Fruit fly (Drosophila melanogaster) whole organism, embryonic: ENCODE results near the gene bys.

Source experiments
- Bteb2 ChIP-seq: fragments of 200-800 bp; sonication (Bioruptor generic); optimal IDR thresholded peaks from 2 replicates; lab custom pipeline; 2016; ENCODE audit warnings: missing biosample characterization, missing genetic modification characterization
- CG10147 ChIP-seq: fragments of 200-800 bp; sonication (Bioruptor generic); optimal IDR thresholded peaks from 2 replicates; lab custom pipeline; 2019; ENCODE audit warnings: missing biosample characterization, mild to moderate bottlenecking, missing genetic modification characterization, moderate library complexity
- CG10654 ChIP-seq: fragments of 200-800 bp; sonication (Bioruptor generic); optimal IDR thresholded peaks from 2 replicates; lab custom pipeline; 2016; ENCODE audit warnings: missing biosample characterization, missing genetic modification characterization
- CG11085 ChIP-seq: fragments of 200-800 bp; sonication (Bioruptor generic); IDR thresholded peaks from 2 replicates; pipeline ENCODE4 v1.3.6; 2022; ENCODE audit warnings: missing biosample characterization, missing genetic modification characterization
- CG12236 ChIP-seq: fragments of 200-800 bp; sonication (Bioruptor generic); optimal IDR thresholded peaks from 2 replicates; lab custom pipeline; 2016; ENCODE audit warnings: missing biosample characterization, missing genetic modification characterization
- CG12299 ChIP-seq: fragments of 200-800 bp; sonication (Bioruptor generic); optimal IDR thresholded peaks from 2 replicates; lab custom pipeline; 2018; ENCODE audit warnings: missing biosample characterization, mild to moderate bottlenecking, missing genetic modification characterization
- CG13424 ChIP-seq: fragments of 200-800 bp; sonication (Bioruptor generic); optimal IDR thresholded peaks from 2 replicates; lab custom pipeline; 2019; ENCODE audit warnings: missing biosample characterization, mild to moderate bottlenecking, missing genetic modification characterization, moderate library complexity
- CG14860 ChIP-seq: fragments of 200-800 bp; sonication (Bioruptor generic); IDR thresholded peaks from 3 replicates; pipeline ENCODE4 v1.3.6; 2022; ENCODE audit warnings: missing biosample characterization, missing genetic modification characterization; ENCODE audit not compliant: partially characterized antibody
- CG16815 ChIP-seq: fragments of 200-800 bp; sonication (Bioruptor generic); optimal IDR thresholded peaks from 3 replicates; lab custom pipeline; 2017; ENCODE audit warnings: missing biosample characterization, mild to moderate bottlenecking, missing genetic modification characterization
- CG17328 ChIP-seq: fragments of 200-800 bp; sonication (Bioruptor generic); IDR thresholded peaks from 2 replicates; pipeline ENCODE4 v1.3.6; 2022; ENCODE audit warnings: missing biosample characterization, missing genetic modification characterization
- CG17802 ChIP-seq: fragments of 200-800 bp; sonication (Bioruptor generic); optimal IDR thresholded peaks from 2 replicates; lab custom pipeline; 2018; ENCODE audit warnings: missing biosample characterization, mild to moderate bottlenecking, missing genetic modification characterization, moderate library complexity
- CG18011 ChIP-seq: fragments of 200-800 bp; sonication (Bioruptor generic); optimal IDR thresholded peaks from 2 replicates; lab custom pipeline; 2017; ENCODE audit warnings: missing biosample characterization, missing genetic modification characterization, mild to moderate bottlenecking, moderate library complexity, missing genotype
- CG18476 ChIP-seq: fragments of 200-800 bp; sonication (Bioruptor generic); optimal IDR thresholded peaks from 2 replicates; lab custom pipeline; 2016; ENCODE audit warnings: missing biosample characterization, mild to moderate bottlenecking, missing genetic modification characterization
- CG18599 ChIP-seq: fragments of 200-800 bp; sonication (Bioruptor generic); optimal IDR thresholded peaks from 3 replicates; lab custom pipeline; 2017; ENCODE audit warnings: missing biosample characterization, missing genetic modification characterization, mild to moderate bottlenecking, moderate library complexity, missing genetic modification reagents
- CG18619 ChIP-seq: fragments of 200-800 bp; sonication (Bioruptor generic); optimal IDR thresholded peaks from 3 replicates; lab custom pipeline; 2017; ENCODE audit warnings: missing biosample characterization, mild to moderate bottlenecking, missing genetic modification characterization
- CG30020 ChIP-seq: fragments of 200-800 bp; optimal IDR thresholded peaks from 2 replicates; lab custom pipeline; 2019; ENCODE audit warnings: missing biosample characterization, mild to moderate bottlenecking, missing genetic modification characterization, moderate library complexity
- CG31224 ChIP-seq: fragments of 200-800 bp; sonication (Bioruptor generic); IDR thresholded peaks from 2 replicates; pipeline ENCODE4 v1.3.6; 2022; ENCODE audit warnings: missing biosample characterization, missing genetic modification characterization
- CG31365 ChIP-seq: fragments of 200-800 bp; sonication (Bioruptor generic); optimal IDR thresholded peaks from 2 replicates; lab custom pipeline; 2018; ENCODE audit warnings: missing biosample characterization, mild to moderate bottlenecking, missing genetic modification characterization
- CG34422 ChIP-seq: fragments of 200-800 bp; sonication (Bioruptor generic); IDR thresholded peaks from 3 replicates; pipeline ENCODE4 v1.3.6; 2022; ENCODE audit warnings: missing biosample characterization, missing genetic modification characterization
- CG4328 ChIP-seq: fragments of 200-800 bp; sonication (Bioruptor generic); optimal IDR thresholded peaks from 3 replicates; lab custom pipeline; 2017; ENCODE audit warnings: missing biosample characterization, missing genetic modification reagents, missing genetic modification characterization
- CG4424 ChIP-seq: fragments of 200-800 bp; sonication (Bioruptor generic); optimal IDR thresholded peaks from 3 replicates; lab custom pipeline; 2016; ENCODE audit warnings: missing biosample characterization, missing genetic modification characterization
- CG4820 ChIP-seq: fragments of 200-800 bp; sonication (Bioruptor generic); optimal IDR thresholded peaks from 3 replicates; lab custom pipeline; 2016; ENCODE audit warnings: missing biosample characterization, missing genetic modification characterization
- CG5953 ChIP-seq: fragments of 200-800 bp; sonication (Bioruptor generic); IDR thresholded peaks from 2 replicates; pipeline ENCODE4 v1.3.6; 2022; ENCODE audit warnings: missing biosample characterization, missing genetic modification characterization
- CG8281 ChIP-seq: fragments of 200-800 bp; sonication (Bioruptor generic); optimal IDR thresholded peaks from 2 replicates; lab custom pipeline; 2018; ENCODE audit warnings: missing biosample characterization, mild to moderate bottlenecking, missing genetic modification characterization, moderate library complexity
- CG9437 ChIP-seq: fragments of 200-800 bp; sonication (Bioruptor generic); optimal IDR thresholded peaks from 2 replicates; lab custom pipeline; 2018; ENCODE audit warnings: missing biosample characterization, mild to moderate bottlenecking, missing genetic modification characterization
- Dbx ChIP-seq: fragments of 200-800 bp; sonication (Bioruptor generic); IDR thresholded peaks from 3 replicates; pipeline ENCODE4 v1.3.6; 2022; ENCODE audit warnings: missing biosample characterization, missing genetic modification characterization
- Hand ChIP-seq: fragments of 200-800 bp; sonication (Bioruptor generic); optimal IDR thresholded peaks from 2 replicates; lab custom pipeline; 2017; ENCODE audit warnings: mild to moderate bottlenecking, missing biosample characterization, missing genetic modification reagents, missing genetic modification characterization
- Hey ChIP-seq: fragments of 200-800 bp; sonication (Bioruptor generic); optimal IDR thresholded peaks from 3 replicates; lab custom pipeline; 2018; ENCODE audit warnings: missing biosample characterization, mild to moderate bottlenecking, missing genetic modification characterization
- Hmr ChIP-seq: fragments of 200-800 bp; sonication (Bioruptor generic); optimal IDR thresholded peaks from 3 replicates; lab custom pipeline; 2017; ENCODE audit warnings: mild to moderate bottlenecking, missing biosample characterization, missing genetic modification reagents, missing genetic modification characterization
- Hr51 ChIP-seq, 2 experiments: fragments of 200-800 bp; sonication (Bioruptor generic); optimal IDR thresholded peaks; 2 replicates in 1 of 2; 3 replicates in 1 of 2; lab custom pipeline; 2016 to 2018; ENCODE audit warnings: missing biosample characterization in 2 of 2, missing genetic modification characterization in 2 of 2, mild to moderate bottlenecking in 1 of 2, moderate library complexity in 1 of 2
- Hsf ChIP-seq: fragments of 200-800 bp; sonication (Bioruptor generic); optimal IDR thresholded peaks from 3 replicates; lab custom pipeline; 2016; ENCODE audit warnings: missing biosample characterization, missing genetic modification characterization
- Lpt ChIP-seq: fragments of >200 bp; optimal IDR thresholded peaks from 2 replicates; lab custom pipeline; 2018; ENCODE audit warnings: missing biosample characterization, missing genetic modification characterization
- Poxn ChIP-seq: fragments of 200-800 bp; sonication (Bioruptor generic); IDR thresholded peaks from 2 replicates; pipeline ENCODE4 v1.3.6; 2022; ENCODE audit warnings: missing biosample characterization, missing genetic modification characterization
- Sox100B ChIP-seq: fragments of 200-800 bp; sonication (Bioruptor generic); optimal IDR thresholded peaks from 3 replicates; lab custom pipeline; 2018; ENCODE audit warnings: missing biosample characterization, mild to moderate bottlenecking, missing genetic modification characterization
- bab2 ChIP-seq: fragments of 200-800 bp; sonication (Bioruptor generic); optimal IDR thresholded peaks from 2 replicates; lab custom pipeline; 2016; ENCODE audit warnings: missing biosample characterization, missing genetic modification characterization
- ci ChIP-seq: fragments of 200-800 bp; sonication (Bioruptor generic); IDR thresholded peaks from 3 replicates; pipeline ENCODE4 v1.3.6; 2022; ENCODE audit warnings: missing biosample characterization, missing genetic modification characterization
- fu2 ChIP-seq: fragments of 200-800 bp; sonication (Bioruptor generic); optimal IDR thresholded peaks from 2 replicates; lab custom pipeline; 2016; ENCODE audit warnings: missing biosample characterization, missing genetic modification characterization
- jing ChIP-seq: fragments of 200-800 bp; sonication (Bioruptor generic); optimal IDR thresholded peaks from 2 replicates; lab custom pipeline; 2018; ENCODE audit warnings: missing biosample characterization, mild to moderate bottlenecking, missing genetic modification characterization
- kay ChIP-seq: fragments of 200-800 bp; sonication (Bioruptor generic); optimal IDR thresholded peaks from 2 replicates; lab custom pipeline; 2016; ENCODE audit warnings: missing biosample characterization, missing genetic modification characterization
- ken ChIP-seq: fragments of 200-800 bp; sonication (Bioruptor generic); IDR thresholded peaks from 3 replicates; pipeline ENCODE4 v1.3.6; 2022; ENCODE audit warnings: missing biosample characterization, missing genetic modification characterization
- lola ChIP-seq, 3 experiments: fragments of >200 bp in 2 of 3; fragments of 200-800 bp in 1 of 3; sonication (Bioruptor generic) in 1 of 3; optimal IDR thresholded peaks; 2 replicates each; lab custom pipeline; 2017 to 2019; ENCODE audit warnings: missing biosample characterization in 3 of 3, missing genetic modification characterization in 3 of 3, mild to moderate bottlenecking in 1 of 3, moderate library complexity in 1 of 3
- nau ChIP-seq: fragments of 200-800 bp; sonication (Bioruptor generic); optimal IDR thresholded peaks from 3 replicates; lab custom pipeline; 2017; ENCODE audit warnings: missing biosample characterization, mild to moderate bottlenecking, missing genetic modification characterization, missing genetic modification reagents
- nerfin-2 ChIP-seq: fragments of 200-800 bp; sonication (Bioruptor generic); IDR thresholded peaks from 2 replicates; pipeline ENCODE4 v1.3.6; 2022; ENCODE audit warnings: missing biosample characterization, missing genetic modification characterization; ENCODE audit not compliant: partially characterized antibody
- sob ChIP-seq: fragments of 200-800 bp; sonication (Bioruptor generic); IDR thresholded peaks from 2 replicates; pipeline ENCODE4 v1.3.6; 2022; ENCODE audit warnings: missing biosample characterization, missing genetic modification characterization
- stwl ChIP-seq: fragments of 200-800 bp; sonication (Bioruptor generic); optimal IDR thresholded peaks from 3 replicates; lab custom pipeline; 2018; ENCODE audit warnings: missing biosample characterization, mild to moderate bottlenecking, missing genetic modification characterization, moderate library complexity
- tgo ChIP-seq: fragments of 200-800 bp; sonication (Bioruptor generic); IDR thresholded peaks from 3 replicates; pipeline ENCODE4 v1.3.6; 2022; ENCODE audit warnings: missing biosample characterization, missing genetic modification characterization
- vnd ChIP-seq: fragments of 200-800 bp; sonication (Bioruptor generic); IDR thresholded peaks from 3 replicates; pipeline ENCODE4 v1.3.6; 2022; ENCODE audit warnings: missing biosample characterization, missing genetic modification characterization; ENCODE audit not compliant: partially characterized antibody
- zen ChIP-seq: fragments of 200-800 bp; sonication (Bioruptor generic); optimal IDR thresholded peaks from 3 replicates; lab custom pipeline; 2018; ENCODE audit warnings: missing biosample characterization, mild to moderate bottlenecking, missing genetic modification characterization, moderate library complexity
- zfh1 ChIP-seq: fragments of 200-800 bp; sonication (Bioruptor generic); IDR thresholded peaks from 3 replicates; pipeline ENCODE4 v1.3.6; 2022; ENCODE audit warnings: missing biosample characterization, missing genetic modification characterization

bys gene

DNA sequence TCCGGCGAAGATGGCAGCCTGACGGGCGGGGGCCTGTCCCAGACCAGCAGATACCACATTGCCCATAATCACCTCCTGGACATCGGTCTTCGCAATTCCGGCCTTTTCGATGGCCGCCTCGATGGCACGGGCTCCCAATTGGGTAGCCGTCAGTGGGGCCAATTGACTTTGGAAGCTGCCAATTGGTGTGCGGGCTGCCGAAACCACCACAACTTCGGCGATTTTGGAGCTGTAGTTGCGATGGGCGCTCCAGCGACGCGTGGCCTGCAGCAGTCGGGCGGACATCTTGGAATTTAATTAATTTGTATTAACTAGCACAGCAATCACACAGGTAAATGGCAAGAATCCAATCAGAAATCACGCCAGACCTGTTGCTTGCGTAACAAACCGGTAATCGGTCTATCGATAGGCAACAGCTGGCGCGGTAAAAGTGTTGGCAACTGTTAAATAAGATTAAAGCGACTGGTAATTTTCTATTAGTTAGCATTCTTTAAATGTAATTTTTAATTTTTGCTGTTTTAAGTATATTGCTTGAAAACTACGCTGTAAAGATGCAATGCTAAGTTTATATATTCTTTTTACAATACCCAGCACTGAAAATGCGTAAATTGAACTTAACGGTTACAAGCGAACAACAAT is 13.2 kb upstream of the bys start, which contains the start of gene Acat1 (continued):
- no peak for TF ChIP-seq CG14860 (GFP tag; lab: Robert Waterston, UW)
- peak; percentile 76 for TF ChIP-seq zfh1 (GFP tag; lab: Robert Waterston, UW)
- no peak for TF ChIP-seq Sox100B
- TF ChIP-seq CG18619 = peak; percentile 15
- peak; percentile 74 for TF ChIP-seq CG18599 (GFP tag; lab: Kevin White, UChicago)
- TF ChIP-seq kay (GFP tag; lab: Kevin White, UChicago) = peak; percentile 39
- TF ChIP-seq CG5953 (GFP tag; lab: Robert Waterston, UW) = 0 out of 2 replicates have a peak, but pooled peaks have one; percentile 40
- TF ChIP-seq CG18011 (GFP tag; lab: Kevin White, UChicago) = peak; percentile 54
- TF ChIP-seq ken = peak; percentile 76; the same call in 1 of the 3 replicates
- TF ChIP-seq nerfin-2 (GFP tag; lab: Robert Waterston, UW) = peak; percentile 38; the same call in 1 of the 2 replicates
- peak; percentile 22; the same call in 1 of the 3 replicates for TF ChIP-seq Dbx
- no peak for TF ChIP-seq CG10147 (GFP tag; lab: Kevin White, UChicago)
- no peak for TF ChIP-seq CG17802 (tag; lab: Kevin White, UChicago)
- TF ChIP-seq bab2 = peak; percentile 35
- TF ChIP-seq Hr51 (GFP tag; optimal IDR thresholded peaks at IDR 0.05; lab: Kevin White, UChicago) = peak; percentile 46 to 72
- TF ChIP-seq CG31365 (tag; lab: Kevin White, UChicago) = no peak
- TF ChIP-seq CG16815 (GFP tag; lab: Kevin White, UChicago) = peak; percentile 11
- no peak for TF ChIP-seq CG4328
- no peak for TF ChIP-seq jing
- no peak for TF ChIP-seq CG30020 (tag; lab: Kevin White, UChicago)
- TF ChIP-seq Poxn = no peak
- peak; percentile 47 for TF ChIP-seq CG9437
- TF ChIP-seq CG12236 (GFP tag; lab: Kevin White, UChicago) = peak; percentile 15
- peak; percentile 48 for TF ChIP-seq CG10654 (GFP tag; lab: Kevin White, UChicago)
- TF ChIP-seq CG17328 (GFP tag; lab: Robert Waterston, UW) = peak; percentile 62
- peak; percentile 25 for TF ChIP-seq fu2
- no peak for TF ChIP-seq vnd (GFP tag; lab: Robert Waterston, UW)
- TF ChIP-seq CG31224 (GFP tag; lab: Robert Waterston, UW) = 0 out of 2 replicates have a peak, but pooled peaks have one; percentile 30
- TF ChIP-seq CG34422 (GFP tag; lab: Robert Waterston, UW) = peak; percentile 58
- TF ChIP-seq sob (GFP tag; lab: Robert Waterston, UW) = peak; percentile 53; the same call in 1 of the 2 replicates
- peak; percentile 38 for TF ChIP-seq Bteb2 (GFP tag; lab: Kevin White, UChicago)
- TF ChIP-seq ci = peak; percentile 76
- TF ChIP-seq CG4820 (GFP tag; lab: Kevin White, UChicago) = peak; percentile 34
- no peak for TF ChIP-seq nau (GFP tag; lab: Kevin White, UChicago)
- TF ChIP-seq CG12299 (tag; lab: Kevin White, UChicago) = peak; percentile 8
- TF ChIP-seq CG11085 (GFP tag; lab: Robert Waterston, UW) = no peak
- peak; percentile 34 for TF ChIP-seq zen (tag; lab: Kevin White, UChicago)
- TF ChIP-seq stwl (tag; lab: Kevin White, UChicago) = peak; percentile 87
- peak in 1 of 3 experiments; percentile 30 for TF ChIP-seq lola (GFP tag; optimal IDR thresholded peaks at IDR 0.05; lab: Kevin White, UChicago)
- TF ChIP-seq Hmr (GFP tag; lab: Kevin White, UChicago) = peak; percentile 59
- peak; percentile 64 for TF ChIP-seq CG18476 (GFP tag; lab: Kevin White, UChicago)
- peak; percentile 69 for TF ChIP-seq Hsf
- no peak for TF ChIP-seq CG8281 (tag; lab: Kevin White, UChicago)
- TF ChIP-seq tgo (GFP tag; lab: Robert Waterston, UW) = peak; percentile 51
- TF ChIP-seq CG13424 (tag; lab: Kevin White, UChicago) = peak; percentile 31
- TF ChIP-seq Lpt (GFP tag; lab: Kevin White, UChicago) = no peak
- no peak for TF ChIP-seq Hand
- peak; percentile 52 for TF ChIP-seq CG4424
- TF ChIP-seq Hey (tag; lab: Kevin White, UChicago) = no peak
